Worm (Caenorhabditis elegans): ENCODE measurements around the gene pkc-3.

The pkc-3 gene

ce11 chrII:5420947-5421614 lies 41.3 kb downstream of the pkc-3 start, which contains the start of gene tofu-6:
Gene tofu-6, plus strand, starts transcription at chrII:5421248.
- TF ChIP-seq mec-3 (tag; optimal IDR thresholded peaks at IDR 0.05; ENCODE audit: borderline replicate concordance), result no peak
- TF ChIP-seq ceh-6 (GFP tag; optimal IDR thresholded peaks at IDR 0.05), result no peak
- TF ChIP-seq ets-4 (tag; optimal IDR thresholded peaks at IDR 0.05), result no peak
- no peak for TF ChIP-seq unc-42 (tag; optimal IDR thresholded peaks at IDR 0.05)
- TF ChIP-seq ceh-34 (tag; optimal IDR thresholded peaks at IDR 0.05), result no peak
- no peak for TF ChIP-seq madf-2 (tag; optimal IDR thresholded peaks at IDR 0.05)
- no peak for TF ChIP-seq ceh-18 (tag; optimal IDR thresholded peaks at IDR 0.05)
- no peak for TF ChIP-seq pha-4 (tag; optimal IDR thresholded peaks at IDR 0.05)

- no peak for TF ChIP-seq mec-3 (tag; optimal IDR thresholded peaks at IDR 0.05; ENCODE audit: borderline replicate concordance)
- no peak for TF ChIP-seq ahr-1 (tag; optimal IDR thresholded peaks at IDR 0.05)
- TF ChIP-seq ceh-18 (tag; optimal IDR thresholded peaks at IDR 0.05), result no peak
- TF ChIP-seq fkh-10 (GFP tag; optimal IDR thresholded peaks at IDR 0.05), result no peak
- TF ChIP-seq unc-86 (tag; optimal IDR thresholded peaks at IDR 0.05), result no peak
- TF ChIP-seq ceh-45 (GFP tag; IDR thresholded peaks at IDR 0.05), result no peak
- TF ChIP-seq fax-1 (tag; optimal IDR thresholded peaks at IDR 0.05), result no peak
- TF ChIP-seq hlh-15 (tag; optimal IDR thresholded peaks at IDR 0.05), result no peak
- TF ChIP-seq gmeb-2 (tag; optimal IDR thresholded peaks at IDR 0.05), result no peak
- no peak for TF ChIP-seq hlh-30 (tag; optimal IDR thresholded peaks at IDR 0.05; ENCODE audit: insufficient read depth)
- no peak for TF ChIP-seq pax-1 (tag; optimal IDR thresholded peaks at IDR 0.05)
- no peak for TF ChIP-seq nfya-1 (tag; optimal IDR thresholded peaks at IDR 0.05)
- TF ChIP-seq pag-3 (tag; optimal IDR thresholded peaks at IDR 0.05; ENCODE audit: borderline replicate concordance), result no peak
- TF ChIP-seq elt-4 (tag; optimal IDR thresholded peaks at IDR 0.05), result no peak
- no peak for TF ChIP-seq ceh-9 (tag; optimal IDR thresholded peaks at IDR 0.05)
- no peak for TF ChIP-seq dve-1 (tag; optimal IDR thresholded peaks at IDR 0.05)
- no peak for TF ChIP-seq C08G9.2 (tag; optimal IDR thresholded peaks at IDR 0.05)
- TF ChIP-seq ceh-6 (GFP tag; optimal IDR thresholded peaks at IDR 0.05), result no peak
- no peak for TF ChIP-seq odd-2 (tag; optimal IDR thresholded peaks at IDR 0.05)
These were observed 44.0 kb downstream of the pkc-3 start, which contains the start of gene F07F6.7 for ce11 chrII:5423832-5424231. Gene F07F6.7, minus strand, starts transcription at chrII:5423858.

DNA sequence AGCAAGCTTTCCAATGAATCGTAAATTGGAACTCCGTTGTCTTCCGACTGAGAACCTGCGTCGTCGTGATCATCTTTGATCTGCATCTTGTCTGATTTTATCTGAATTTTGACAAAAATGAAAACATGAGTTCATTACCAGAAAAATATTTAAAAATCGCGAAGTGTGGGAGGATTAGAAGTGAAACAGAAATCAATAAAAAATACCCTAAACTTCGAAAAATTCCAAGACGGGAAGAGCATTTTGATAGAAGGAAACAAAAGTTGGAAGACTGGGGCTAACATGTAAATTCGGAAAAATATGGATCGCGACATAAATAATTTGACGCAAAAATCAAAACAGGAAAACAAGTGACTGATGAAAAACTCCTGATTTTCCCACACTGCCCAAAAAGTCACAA lies 45.8 kb downstream of the pkc-3 start, which contains the start of gene F07F6.8:
F07F6.8 (minus strand) TSS at position 101 of the 400 bp plus-strand sequence.
- TF ChIP-seq rnt-1 (tag; optimal IDR thresholded peaks at IDR 0.05) (no peak), pros-1 (tag; optimal IDR thresholded peaks at IDR 0.05) (no peak), syd-9 (tag; optimal IDR thresholded peaks at IDR 0.05) (no peak)

ce11 chrII:5426054-5426453 lies 46.2 kb downstream of the pkc-3 start:
- no peak for TF ChIP-seq ceh-22 (tag; optimal IDR thresholded peaks at IDR 0.05)
- TF ChIP-seq tbx-2 (tag; optimal IDR thresholded peaks at IDR 0.05), result peak; percentile 43
- peak; percentile 33 for TF ChIP-seq unc-55 (GFP tag; optimal IDR thresholded peaks at IDR 0.05)
- TF ChIP-seq hlh-30 (tag; optimal IDR thresholded peaks at IDR 0.05; ENCODE audit: insufficient read depth), result peak; percentile 95
- TF ChIP-seq elt-2 (tag; optimal IDR thresholded peaks at IDR 0.05), result peak; percentile 74
- TF ChIP-seq ceh-31 (tag; optimal IDR thresholded peaks at IDR 0.05), result peak; percentile 6
- TF ChIP-seq sdc-2 (tag; optimal IDR thresholded peaks at IDR 0.05), result no peak
- no peak for TF ChIP-seq ceh-2 (tag; optimal IDR thresholded peaks at IDR 0.05)
- peak; percentile 61 for TF ChIP-seq nfya-1 (tag; optimal IDR thresholded peaks at IDR 0.05)

- TF ChIP-seq ceh-24 (tag; optimal IDR thresholded peaks at IDR 0.05), result no peak
- TF ChIP-seq ceh-14 (tag; optimal IDR thresholded peaks at IDR 0.05), result no peak
- no peak for TF ChIP-seq fkh-10 (GFP tag; optimal IDR thresholded peaks at IDR 0.05)
- TF ChIP-seq nfya-1 (tag; optimal IDR thresholded peaks at IDR 0.05), result no peak
- no peak for TF ChIP-seq dmd-4 (tag; optimal IDR thresholded peaks at IDR 0.05; ENCODE audit: borderline replicate concordance)
- no peak for TF ChIP-seq lim-6 (tag; optimal IDR thresholded peaks at IDR 0.05)
- no peak for TF ChIP-seq C08G9.2 (tag; optimal IDR thresholded peaks at IDR 0.05)
- TF ChIP-seq ceh-6 (GFP tag; optimal IDR thresholded peaks at IDR 0.05), result no peak
- no peak for TF ChIP-seq F13H6.1 (tag; optimal IDR thresholded peaks at IDR 0.05)
- TF ChIP-seq ceh-31 (tag; optimal IDR thresholded peaks at IDR 0.05), result no peak
- TF ChIP-seq hlh-8 (tag; optimal IDR thresholded peaks at IDR 0.05), result no peak
- TF ChIP-seq ahr-1 (tag; optimal IDR thresholded peaks at IDR 0.05), result no peak
- no peak for TF ChIP-seq fkh-6 (tag; optimal IDR thresholded peaks at IDR 0.05)
- no peak for TF ChIP-seq hlh-6 (tag; optimal IDR thresholded peaks at IDR 0.05)
- TF ChIP-seq Y22D7AL.16 (tag; optimal IDR thresholded peaks at IDR 0.05), result no peak
- TF ChIP-seq elt-2 (tag; optimal IDR thresholded peaks at IDR 0.05), result no peak
- TF ChIP-seq pax-1 (tag; optimal IDR thresholded peaks at IDR 0.05), result no peak
- no peak for TF ChIP-seq unc-86 (tag; optimal IDR thresholded peaks at IDR 0.05)
These were observed 46.6 kb downstream of the pkc-3 start for ce11 chrII:5426470-5426869.

All from whole organism, late embryonic.